Worm (Caenorhabditis elegans) whole organism, L4/young adult: ENCODE data around the gene fum-1.

Experiments
- W03F9.2 ChIP-seq: fragments of 150-350 bp; optimal IDR thresholded peaks from 2 replicates; lab custom pipeline; 2014; ENCODE audit warnings: missing biosample characterization, missing genetic modification characterization
- dao-5 ChIP-seq: sonication (generic microtip); optimal IDR thresholded peaks from 2 replicates; lab custom pipeline; 2016; ENCODE audit warnings: missing genotype, missing genetic modification characterization, moderate library complexity, missing compliant biosample characterization
- him-1 ChIP-seq: sonication (generic microtip); optimal IDR thresholded peaks from 2 replicates; lab custom pipeline; 2016; ENCODE audit warnings: missing genotype, missing genetic modification reagents, missing genetic modification characterization, missing compliant biosample characterization

fum-1 gene

DNA sequence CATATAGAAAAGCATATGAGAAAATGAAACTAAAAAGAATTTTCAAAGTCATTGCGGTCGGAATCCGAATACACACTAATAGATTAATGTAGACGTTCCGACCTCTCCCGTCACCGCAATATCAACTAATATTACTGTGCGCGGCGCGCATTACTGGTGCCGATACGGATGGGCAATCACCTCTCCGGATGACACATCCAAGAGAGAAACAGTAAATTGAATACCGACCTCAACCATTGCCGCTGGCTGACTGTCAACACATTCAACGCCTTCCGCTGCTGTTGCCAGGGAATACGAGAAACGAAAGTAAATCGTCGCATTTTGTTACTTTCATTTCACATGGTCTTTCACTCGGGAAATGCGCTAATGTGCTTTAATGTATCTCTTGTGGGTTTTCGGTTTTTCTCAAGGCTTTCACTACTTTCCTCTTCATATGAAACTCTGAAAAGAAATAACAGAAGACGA, 29.5 kb downstream of the fum-1 start:
- no peak for TF ChIP-seq W03F9.2 (tag; lab: Kevin White, UChicago)
- TF ChIP-seq him-1 (tag; lab: Kevin White, UChicago): no peak

DNA sequence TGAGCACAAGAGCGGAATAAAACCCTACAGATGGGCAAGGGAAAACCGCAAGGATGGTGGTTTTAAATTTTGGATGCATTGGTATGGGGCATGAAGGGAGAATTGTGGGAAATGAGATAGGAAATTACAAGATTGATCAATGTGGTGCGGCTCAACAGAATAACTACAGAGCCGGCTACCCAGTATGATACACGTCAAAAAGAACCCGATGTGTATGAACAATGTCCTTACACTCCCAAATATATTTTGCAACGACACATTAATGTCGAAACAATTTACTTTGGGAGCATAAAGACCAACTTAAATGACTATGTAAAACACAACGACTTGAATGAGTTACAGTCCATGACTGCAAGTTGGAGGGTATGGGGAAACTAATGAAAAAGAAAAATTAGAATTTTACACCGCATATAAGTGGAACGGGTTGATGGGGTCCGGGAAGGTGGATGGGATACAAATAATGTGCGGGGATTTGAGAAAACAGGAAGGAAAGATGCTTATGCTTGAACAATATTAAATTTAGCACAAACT, 30.3 kb downstream of the fum-1 start:
- TF ChIP-seq him-1 (tag; lab: Kevin White, UChicago) (no peak), dao-5 (peak; percentile 30)

DNA sequence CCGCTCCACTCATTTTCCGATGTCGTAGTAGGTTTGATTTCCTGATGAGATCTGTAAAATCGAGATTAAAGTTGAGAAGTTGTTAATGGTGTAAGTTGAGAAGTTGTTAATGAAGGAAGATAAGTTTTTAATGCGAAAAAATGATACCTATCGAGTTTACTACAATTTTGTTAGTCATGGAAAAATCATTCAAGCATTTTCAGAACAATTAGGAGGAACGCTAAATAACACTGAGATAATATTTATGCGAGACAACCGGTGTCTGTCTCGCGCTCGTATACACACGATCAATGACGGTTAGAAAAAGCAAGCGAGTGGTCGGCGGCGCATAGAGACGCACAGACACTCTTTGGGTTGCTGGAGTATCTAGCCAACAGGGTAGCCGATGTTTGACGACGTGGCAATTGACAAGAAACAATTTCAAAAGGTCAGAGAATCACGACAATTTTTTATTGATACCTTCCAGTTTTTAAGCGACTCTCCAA, 32.4 kb downstream of the fum-1 start, which contains the start of gene cgh-1:
Gene cgh-1 (minus strand): TSS at position 51 of the 485 bp plus-strand sequence.
- TF ChIP-seq him-1 (tag; lab: Kevin White, UChicago): no peak
- TF ChIP-seq W03F9.2 (tag; lab: Kevin White, UChicago): no peak
- no peak for TF ChIP-seq dao-5

DNA sequence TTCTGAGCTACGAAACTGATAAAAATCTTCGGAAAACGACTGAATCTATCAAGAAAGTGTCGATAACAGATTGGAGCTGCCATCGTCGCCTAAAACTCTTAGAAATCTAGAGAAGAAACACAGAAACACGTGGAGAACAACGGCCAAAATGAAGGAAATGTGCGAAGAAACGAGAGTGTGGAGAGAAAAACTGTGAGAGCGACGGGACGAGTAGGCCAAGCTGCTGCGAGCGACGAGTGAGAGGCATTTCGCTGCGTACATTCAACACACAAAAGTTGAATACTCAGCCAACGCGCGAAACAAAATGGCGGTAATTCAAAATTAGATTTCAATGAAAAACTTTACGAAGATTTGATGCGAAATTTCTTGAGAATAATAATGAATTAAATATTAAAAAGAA, 32.9 kb downstream of the fum-1 start:
- TF ChIP-seq him-1 (tag; lab: Kevin White, UChicago): no peak
- peak; percentile 86 for TF ChIP-seq W03F9.2 (tag; lab: Kevin White, UChicago)
- no peak for TF ChIP-seq dao-5

DNA sequence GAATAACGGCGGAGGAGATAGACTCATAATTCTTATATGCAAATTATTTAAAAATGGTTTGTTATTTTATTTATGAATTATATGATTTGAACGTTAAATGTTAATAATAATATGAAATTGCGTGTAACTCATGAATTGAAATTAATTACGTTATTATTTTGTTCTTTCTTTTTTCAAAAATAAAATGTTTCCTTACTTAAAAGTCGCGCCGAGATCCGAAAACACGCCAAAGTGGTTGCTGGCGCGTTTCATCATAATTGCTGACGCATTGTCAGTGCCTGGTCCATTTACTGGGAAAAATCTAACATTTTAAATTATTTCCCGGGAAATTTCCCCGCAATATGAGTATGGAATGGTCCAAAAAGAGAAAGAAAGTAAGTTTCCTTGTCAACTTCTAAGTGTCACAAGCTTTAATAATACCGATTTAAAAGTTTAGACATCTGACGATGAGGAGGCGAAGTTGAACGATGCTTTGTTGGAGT, 34.1 kb downstream of the fum-1 start, which contains the start of the genes C07H6.9 and sap-140:
Gene C07H6.9 (minus strand): TSS at position 51 of the 482 bp plus-strand sequence.
Gene sap-140 (plus strand): TSS at position 318 of the 482 bp plus-strand sequence.
- TF ChIP-seq him-1 (tag; lab: Kevin White, UChicago): peak; percentile 24
- peak; percentile 83 for TF ChIP-seq W03F9.2 (tag; lab: Kevin White, UChicago)
- TF ChIP-seq dao-5: no peak

DNA sequence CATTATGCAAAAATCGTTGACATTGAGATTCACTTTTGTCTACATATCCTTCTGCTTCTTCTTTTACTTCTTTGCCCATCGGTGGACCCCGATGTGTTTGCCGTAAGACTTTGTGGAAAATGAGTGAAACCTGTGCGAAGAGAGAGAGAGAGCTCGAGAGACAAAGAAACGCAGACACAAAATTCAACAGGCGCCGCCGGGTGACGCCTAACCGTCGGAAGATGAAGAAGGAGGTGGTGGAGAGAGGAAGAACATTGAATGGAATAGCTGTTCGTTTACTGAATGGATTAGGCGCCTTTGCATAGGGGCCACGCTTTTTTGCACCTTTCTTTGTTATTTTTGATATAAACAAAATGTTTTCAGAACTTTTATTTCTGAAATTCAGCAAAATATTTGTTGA, 41.6 kb downstream of the fum-1 start:
- TF ChIP-seq W03F9.2 (tag; lab: Kevin White, UChicago): no peak
- TF ChIP-seq him-1 (tag; lab: Kevin White, UChicago): no peak
- TF ChIP-seq dao-5: no peak

DNA sequence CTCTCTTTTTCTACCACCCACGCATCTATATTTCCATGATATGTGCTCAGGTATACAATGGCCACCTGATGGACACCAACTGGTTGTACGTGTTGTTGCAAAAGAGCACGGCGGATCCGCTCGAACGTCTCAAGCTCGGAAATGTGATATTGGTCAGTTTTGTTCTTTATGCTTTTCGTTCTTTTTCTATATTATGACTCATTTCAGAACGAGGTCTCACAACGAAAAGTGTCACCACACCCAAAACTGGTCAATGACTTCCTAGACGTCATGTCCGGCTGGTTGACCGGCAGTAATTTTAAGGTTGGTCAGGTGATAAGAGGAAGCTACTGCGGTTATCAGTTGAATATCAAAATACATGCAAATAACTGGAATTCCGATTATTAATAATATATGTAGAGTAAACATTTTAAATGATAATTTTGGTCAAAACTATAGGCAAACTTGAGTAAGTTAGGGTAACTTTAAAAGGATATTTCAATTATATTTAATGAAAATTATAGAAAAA, 42.8 kb downstream of the fum-1 start, which contains the start of gene cls-1:
Gene cls-1 (plus strand): TSS at position 51 of the 508 bp plus-strand sequence.
- TF ChIP-seq dao-5: no peak
- no peak for TF ChIP-seq him-1 (tag; lab: Kevin White, UChicago)
- TF ChIP-seq W03F9.2 (tag; lab: Kevin White, UChicago): no peak
